Worm (Caenorhabditis elegans): ENCODE data around the gene unc-6.
A peak's percentile ranks its signal among the peaks of the same experiment; 100 is the strongest.

The unc-6 gene

ce11 chrX:6926952-6927351, 37.5 kb downstream of the unc-6 start (continued):
- TF ChIP-seq nhr-10 (tag; optimal IDR thresholded peaks at IDR 0.05) (no peak), sem-4 (tag; optimal IDR thresholded peaks at IDR 0.05) (no peak), nhr-237 (tag; optimal IDR thresholded peaks at IDR 0.05) (no peak), nhr-11 (tag; optimal IDR thresholded peaks at IDR 0.05) (no peak), mdl-1 (tag; optimal IDR thresholded peaks at IDR 0.05) (no peak), lin-39 (tag; optimal IDR thresholded peaks at IDR 0.05) (no peak)

- TF ChIP-seq sma-3 (GFP tag; optimal IDR thresholded peaks at IDR 0.05) (no peak), fos-1 (tag; optimal IDR thresholded peaks at IDR 0.05) (peak; percentile 44), mdl-1 (tag; optimal IDR thresholded peaks at IDR 0.05) (no peak)
Observed at ce11 chrX:6928578-6928977, 39.1 kb downstream of the unc-6 start, which contains the start of gene F14B8.5. F14B8.5 (minus strand) TSS chrX:6928704.

ce11 chrX:6932134-6932533, 42.7 kb downstream of the unc-6 start, which contains the start of gene F14B8.6:
F14B8.6 (minus strand) TSS chrX:6932425.
- TF ChIP-seq fos-1 (tag; optimal IDR thresholded peaks at IDR 0.05) (peak; percentile 28), lsy-2 (tag; optimal IDR thresholded peaks at IDR 0.05) (no peak), nhr-129 (tag; optimal IDR thresholded peaks at IDR 0.05) (peak; percentile 46), F13H6.1 (tag; optimal IDR thresholded peaks at IDR 0.05) (peak; percentile 31), gmeb-1 (tag; optimal IDR thresholded peaks at IDR 0.05) (peak; percentile 42)

ce11 chrX:6934453-6934852, 45.0 kb downstream of the unc-6 start:
- TF ChIP-seq nhr-21 (tag; optimal IDR thresholded peaks at IDR 0.05) (no peak), lin-11 (tag; optimal IDR thresholded peaks at IDR 0.05) (no peak), nhr-77 (tag; optimal IDR thresholded peaks at IDR 0.05) (no peak), crh-2 (tag; optimal IDR thresholded peaks at IDR 0.05) (peak; percentile 63), unc-55 (GFP tag; optimal IDR thresholded peaks at IDR 0.05) (peak; percentile 84), unc-62 (GFP tag; optimal IDR thresholded peaks at IDR 0.05) (no peak), F13H6.1 (tag; optimal IDR thresholded peaks at IDR 0.05) (peak; percentile 9), ceh-82 (tag; optimal IDR thresholded peaks at IDR 0.05) (no peak), snpc-4 (tag; optimal IDR thresholded peaks at IDR 0.05) (no peak), ama-1 (optimal IDR thresholded peaks at IDR 0.05) (no peak), lin-13 (GFP tag; optimal IDR thresholded peaks at IDR 0.05) (no peak), mab-5 (tag; optimal IDR thresholded peaks at IDR 0.05) (peak; percentile 5), lsy-2 (tag; optimal IDR thresholded peaks at IDR 0.05) (peak in 1 of 2 experiments; percentile 70), fos-1 (tag; optimal IDR thresholded peaks at IDR 0.05) (peak; percentile 63), sma-3 (GFP tag; optimal IDR thresholded peaks at IDR 0.05) (no peak), nhr-129 (tag; optimal IDR thresholded peaks at IDR 0.05) (peak; percentile 58), zag-1 (tag; optimal IDR thresholded peaks at IDR 0.05) (no peak), ztf-11 (tag; optimal IDR thresholded peaks at IDR 0.05) (no peak), sma-9 (GFP tag; optimal IDR thresholded peaks at IDR 0.05) (peak; percentile 53), sma-9 (tag; optimal IDR thresholded peaks at IDR 0.05) (no peak), nhr-23 (tag; optimal IDR thresholded peaks at IDR 0.05) (no peak), alr-1 (tag; optimal IDR thresholded peaks at IDR 0.05) (no peak), egl-27 (tag; optimal IDR thresholded peaks at IDR 0.05) (no peak), aly-2 (tag; optimal IDR thresholded peaks at IDR 0.05) (no peak), nhr-11 (tag; optimal IDR thresholded peaks at IDR 0.05) (no peak), mdl-1 (tag; optimal IDR thresholded peaks at IDR 0.05) (no peak), elt-1 (tag; optimal IDR thresholded peaks at IDR 0.05) (no peak), peb-1 (tag; optimal IDR thresholded peaks at IDR 0.05) (no peak), R02D3.7 (tag; optimal IDR thresholded peaks at IDR 0.05) (no peak), mbf-1 (tag; optimal IDR thresholded peaks at IDR 0.05) (no peak), nhr-6 (tag; optimal IDR thresholded peaks at IDR 0.05) (no peak), blmp-1 (tag; optimal IDR thresholded peaks at IDR 0.05; ENCODE audit: insufficient read depth) (peak; percentile 98), C34F6.9 (tag; optimal IDR thresholded peaks at IDR 0.05) (peak; percentile 80), sem-4 (tag; optimal IDR thresholded peaks at IDR 0.05) (no peak)

ce11 chrX:6935430-6935829, 46.0 kb downstream of the unc-6 start, which contains the start of gene C16E9.2:
C16E9.2 (plus strand) TSS chrX:6935730.
- TF ChIP-seq ztf-11 (tag; optimal IDR thresholded peaks at IDR 0.05) (no peak), mbf-1 (tag; optimal IDR thresholded peaks at IDR 0.05) (no peak), ama-1 (optimal IDR thresholded peaks at IDR 0.05) (no peak), unc-55 (GFP tag; optimal IDR thresholded peaks at IDR 0.05) (no peak), unc-39 (tag; optimal IDR thresholded peaks at IDR 0.05) (no peak), nhr-12 (tag; optimal IDR thresholded peaks at IDR 0.05) (no peak), zag-1 (tag; optimal IDR thresholded peaks at IDR 0.05) (no peak), R02D3.7 (tag; optimal IDR thresholded peaks at IDR 0.05) (no peak), blmp-1 (tag; optimal IDR thresholded peaks at IDR 0.05; ENCODE audit: insufficient read depth) (no peak), mab-5 (tag; optimal IDR thresholded peaks at IDR 0.05) (no peak), nhr-25 (tag; optimal IDR thresholded peaks at IDR 0.05) (no peak), nhr-10 (tag; optimal IDR thresholded peaks at IDR 0.05) (no peak), ztf-4 (tag; optimal IDR thresholded peaks at IDR 0.05) (no peak), peb-1 (tag; optimal IDR thresholded peaks at IDR 0.05) (no peak), sem-4 (tag; optimal IDR thresholded peaks at IDR 0.05) (no peak)
